Fruit fly (Drosophila melanogaster): ENCODE data around the gene CG8620.

- TF ChIP-seq lz (GFP tag; optimal IDR thresholded peaks at IDR 0.05) (no peak), Smox (GFP tag; optimal IDR thresholded peaks at IDR 0.05) (no peak), Eip93F (GFP tag; optimal IDR thresholded peaks at IDR 0.05) (no peak), CG34406 (GFP tag; optimal IDR thresholded peaks at IDR 0.05) (no peak), spab (GFP tag; optimal IDR thresholded peaks at IDR 0.05) (no peak), CG9139 (GFP tag; optimal IDR thresholded peaks at IDR 0.05) (no peak), CG6808 (GFP tag; optimal IDR thresholded peaks at IDR 0.05) (no peak), Eip78C (GFP tag) (no peak), Hr38 (GFP tag; optimal IDR thresholded peaks at IDR 0.05) (no peak), Lpt (GFP tag; optimal IDR thresholded peaks at IDR 0.05) (no peak), CG8632 (GFP tag; optimal IDR thresholded peaks at IDR 0.05) (no peak), CG11762 (GFP tag; optimal IDR thresholded peaks at IDR 0.05; ENCODE audit: insufficient read depth) (no peak), Sox14 (GFP tag; optimal IDR thresholded peaks at IDR 0.05) (no peak)
Observed at dm6 chr3L:7115944-7116343, 42.0 kb upstream of the CG8620 start.

All from whole organism, prepupa.